Fruit fly (Drosophila melanogaster): ENCODE results near the gene Dab.

- no peak for TF ChIP-seq psq (GFP tag; optimal IDR thresholded peaks at IDR 0.05)
- no peak for TF ChIP-seq Dif (GFP tag; optimal IDR thresholded peaks at IDR 0.05; ENCODE audit: partially characterized antibody)
Observed at dm6 chr3L:16751487-16752054, 39.6 kb downstream of the Dab start.
